Fruit fly (Drosophila melanogaster): Measurements from ENCODE around the gene Gorab.

Gorab gene

DNA sequence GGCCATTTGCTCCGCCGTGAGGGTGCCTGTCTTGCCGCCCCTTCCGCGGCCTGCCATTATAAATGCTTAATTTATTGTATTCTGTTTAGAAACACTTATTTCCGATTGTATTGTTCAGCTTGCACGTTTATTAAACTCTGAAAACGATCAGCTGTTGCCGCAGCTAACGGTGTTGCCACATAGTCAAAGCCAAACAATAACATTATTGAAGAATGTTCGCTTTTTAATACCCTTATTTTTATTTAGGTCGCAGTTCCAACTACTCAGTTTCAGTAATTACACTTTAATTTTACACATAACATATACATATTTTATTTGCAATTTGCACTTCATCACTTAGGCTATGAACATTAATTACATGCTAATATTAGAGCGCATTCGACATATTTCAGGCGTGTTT, 1.6 kb downstream of the Gorab start, which contains the start of gene Polr3G (continued):
- TF ChIP-seq Smox (GFP tag; optimal IDR thresholded peaks at IDR 0.05) (peak; percentile 40), esn (GFP tag; optimal IDR thresholded peaks at IDR 0.05) (peak; percentile 34), svp (GFP tag) (peak; percentile 34), ss (GFP tag; optimal IDR thresholded peaks at IDR 0.05) (no peak), CG11294 (GFP tag; IDR thresholded peaks at IDR 0.05) (no peak), CG6163 (GFP tag; IDR thresholded peaks at IDR 0.05) (no peak), Ets96B (tag; optimal IDR thresholded peaks at IDR 0.05) (no peak)

DNA sequence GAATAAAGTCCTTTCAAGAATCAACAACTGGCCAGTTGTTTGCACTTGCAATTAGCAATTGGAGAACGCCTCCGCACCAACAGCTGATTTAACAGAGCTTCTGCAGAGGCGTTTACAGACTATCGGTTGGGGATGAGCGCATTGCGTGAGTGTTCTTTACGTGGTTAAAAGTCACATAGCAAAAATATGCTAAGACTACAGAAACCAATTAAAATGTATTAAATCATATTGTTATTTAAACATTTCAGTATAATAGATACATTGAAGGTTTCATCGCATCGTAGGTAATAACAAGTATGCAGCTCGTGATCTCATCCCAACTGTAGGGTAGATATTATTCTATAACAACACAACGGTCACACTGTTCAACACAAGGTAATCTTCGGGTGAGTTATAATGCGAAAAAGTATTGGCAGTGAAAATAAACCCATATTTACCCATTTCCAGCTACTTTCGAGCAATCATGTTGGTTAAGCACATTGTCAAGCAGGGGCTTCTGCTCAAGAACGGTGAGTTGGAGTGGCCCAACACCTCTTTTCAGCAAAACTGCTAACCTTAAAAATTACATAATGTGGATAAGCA, 3.4 kb downstream of the Gorab start, which contains the start of the genes Sec3 and COX7B:
Gene Sec3 (minus strand): TSS at position 86 of the 582 bp plus-strand sequence.
Gene COX7B (plus strand): TSS at position 346 of the 582 bp plus-strand sequence.
- TF ChIP-seq fd59A (GFP tag; optimal IDR thresholded peaks at IDR 0.05) (no peak), CG9139 (GFP tag; optimal IDR thresholded peaks at IDR 0.05) (no peak), Ets96B (tag; optimal IDR thresholded peaks at IDR 0.05) (peak; percentile 46), dsx (GFP tag; optimal IDR thresholded peaks at IDR 0.05; ENCODE audit: poor library complexity, severe bottlenecking) (peak; percentile 65), Met (GFP tag; optimal IDR thresholded peaks at IDR 0.05) (peak; percentile 59), Sox15 (GFP tag; optimal IDR thresholded peaks at IDR 0.05) (no peak), CG3919 (GFP tag; optimal IDR thresholded peaks at IDR 0.05) (peak; percentile 61), CG7368 (GFP tag; optimal IDR thresholded peaks at IDR 0.05) (peak; percentile 9), CG6163 (GFP tag; IDR thresholded peaks at IDR 0.05) (0 out of 3 replicates have a peak, but pooled peaks have one; percentile 29), Hr38 (GFP tag; optimal IDR thresholded peaks at IDR 0.05) (no peak), cyc (GFP tag; optimal IDR thresholded peaks at IDR 0.05) (peak; percentile 60), Lpt (GFP tag; optimal IDR thresholded peaks at IDR 0.05) (no peak), salr (GFP tag; optimal IDR thresholded peaks at IDR 0.05) (no peak), fd85E (GFP tag; optimal IDR thresholded peaks at IDR 0.05) (no peak), net (GFP tag; optimal IDR thresholded peaks at IDR 0.05) (no peak), Blimp-1 (GFP tag; optimal IDR thresholded peaks at IDR 0.05) (no peak), CG8119 (GFP tag; IDR thresholded peaks at IDR 0.05) (no peak), lz (GFP tag; optimal IDR thresholded peaks at IDR 0.05) (peak; percentile 71), CG6854 (GFP tag; optimal IDR thresholded peaks at IDR 0.05) (no peak), CG10669 (GFP tag; optimal IDR thresholded peaks at IDR 0.05) (peak; percentile 14), topi (GFP tag; optimal IDR thresholded peaks at IDR 0.05) (peak; percentile 60), ss (GFP tag; optimal IDR thresholded peaks at IDR 0.05) (peak in 1 of 2 experiments; percentile 30), CG34406 (GFP tag; optimal IDR thresholded peaks at IDR 0.05) (peak; percentile 18), svp (GFP tag) (peak; percentile 92), Sox102F (GFP tag; optimal IDR thresholded peaks at IDR 0.05) (peak; percentile 45), dac (GFP tag; optimal IDR thresholded peaks at IDR 0.05) (peak; percentile 14), CG6808 (GFP tag; optimal IDR thresholded peaks at IDR 0.05) (no peak), spab (GFP tag; optimal IDR thresholded peaks at IDR 0.05) (no peak), pdm3 (GFP tag; optimal IDR thresholded peaks at IDR 0.05) (peak; percentile 63), CG8319 (GFP tag; optimal IDR thresholded peaks at IDR 0.05) (no peak), CG1621 (tag; optimal IDR thresholded peaks at IDR 0.05) (no peak), CG16779 (tag; optimal IDR thresholded peaks at IDR 0.05) (no peak), CG6792 (GFP tag; optimal IDR thresholded peaks at IDR 0.05) (peak; percentile 6), CG8632 (GFP tag; optimal IDR thresholded peaks at IDR 0.05) (no peak), OdsH (GFP tag; optimal IDR thresholded peaks at IDR 0.05) (peak; percentile 70), eg (GFP tag; IDR thresholded peaks at IDR 0.05) (no peak; the same call in 2 of the 3 replicates), Hr4 (GFP tag; optimal IDR thresholded peaks at IDR 0.05) (peak; percentile 67), CG4318 (GFP tag; optimal IDR thresholded peaks at IDR 0.05) (no peak), acj6 (GFP tag; optimal IDR thresholded peaks at IDR 0.05) (peak; percentile 55), Hr39 (GFP tag; optimal IDR thresholded peaks at IDR 0.05) (peak; percentile 64), CG32006 (GFP tag; optimal IDR thresholded peaks at IDR 0.05) (peak; percentile 47), CG6276 (GFP tag; optimal IDR thresholded peaks at IDR 0.05) (no peak), CG11902 (GFP tag; optimal IDR thresholded peaks at IDR 0.05) (no peak), CG15336 (GFP tag; IDR thresholded peaks at IDR 0.05) (no peak), vri (GFP tag; optimal IDR thresholded peaks at IDR 0.05) (peak; percentile 91), CG10631 (GFP tag; optimal IDR thresholded peaks at IDR 0.05) (peak; percentile 61)
